Worm (Caenorhabditis elegans): ENCODE results near the gene abch-1.

ce11 chrII:6561300-6561699 lies 29.9 kb upstream of the abch-1 start, which contains the start of gene F18C5.10:
- TF ChIP-seq ama-1 (optimal IDR thresholded peaks at IDR 0.05), result no peak
- TF ChIP-seq hmbx-1 (tag; optimal IDR thresholded peaks at IDR 0.05), result no peak
- no peak for TF ChIP-seq sea-1 (GFP tag; conservative IDR thresholded peaks at IDR 0.05)

Measured in whole organism, early embryonic.